Fruit fly (Drosophila melanogaster) whole organism, pupa: ENCODE results near the gene CG34179.

Experiments
- CG10348 ChIP-seq: fragments of 200-800 bp; sonication (Bioruptor generic); IDR thresholded peaks from 2 replicates; pipeline ENCODE4 v1.3.6; 2022; ENCODE audit warnings: missing biosample characterization, missing genetic modification characterization
- CG12605 ChIP-seq: fragments of 200-800 bp; sonication (Bioruptor generic); IDR thresholded peaks from 2 replicates; pipeline ENCODE4 v1.3.6; 2022; ENCODE audit warnings: missing biosample characterization, missing genetic modification characterization
- CG13204 ChIP-seq: fragments of 200-800 bp; sonication (Bioruptor generic); optimal IDR thresholded peaks from 2 replicates; lab custom pipeline; 2018; ENCODE audit warnings: missing biosample characterization, mild to moderate bottlenecking, missing genetic modification characterization, moderate library complexity
- CG14655 ChIP-seq: fragments of 200-800 bp; sonication (Bioruptor generic); optimal IDR thresholded peaks from 3 replicates; lab custom pipeline; 2017; ENCODE audit warnings: mild to moderate bottlenecking, missing biosample characterization, missing genetic modification reagents, missing genetic modification characterization
- CG15710 ChIP-seq: fragments of 200-800 bp; sonication (Bioruptor generic); optimal IDR thresholded peaks from 2 replicates; lab custom pipeline; 2018; ENCODE audit warnings: missing biosample characterization, mild to moderate bottlenecking, missing genetic modification characterization, moderate library complexity
- CG17806 ChIP-seq: fragments of 200-800 bp; sonication (Bioruptor generic); optimal IDR thresholded peaks from 2 replicates; lab custom pipeline; 2018; ENCODE audit warnings: missing biosample characterization, mild to moderate bottlenecking, missing genetic modification characterization, moderate library complexity
- CG32121 ChIP-seq: fragments of 200-800 bp; sonication (Bioruptor generic); IDR thresholded peaks from 2 replicates; pipeline ENCODE4 v1.3.6; 2022; ENCODE audit warnings: missing biosample characterization, missing genetic modification characterization
- CG34367 ChIP-seq: fragments of 200-800 bp; sonication (Bioruptor generic); optimal IDR thresholded peaks from 2 replicates; lab custom pipeline; 2018; ENCODE audit warnings: missing biosample characterization, mild to moderate bottlenecking, missing genetic modification characterization
- CG4496 ChIP-seq: fragments of 200-800 bp; sonication (Bioruptor generic); IDR thresholded peaks from 3 replicates; pipeline ENCODE4 v1.3.6; 2022; ENCODE audit warnings: missing biosample characterization, missing genetic modification characterization
- CG8159 ChIP-seq: fragments of 200-800 bp; sonication (Bioruptor generic); optimal IDR thresholded peaks from 3 replicates; lab custom pipeline; 2018; ENCODE audit warnings: missing biosample characterization, mild to moderate bottlenecking, missing genetic modification characterization, moderate library complexity
- CG8301 ChIP-seq: fragments of 200-800 bp; sonication (Bioruptor generic); optimal IDR thresholded peaks from 2 replicates; lab custom pipeline; 2018; ENCODE audit warnings: missing biosample characterization, mild to moderate bottlenecking, missing genetic modification characterization
- CG9948 ChIP-seq: fragments of 200-800 bp; sonication (Bioruptor generic); optimal IDR thresholded peaks from 2 replicates; lab custom pipeline; 2018; ENCODE audit warnings: missing biosample characterization, mild to moderate bottlenecking, missing genetic modification characterization, moderate library complexity
- D1 ChIP-seq: fragments of 200-800 bp; sonication (Bioruptor generic); optimal IDR thresholded peaks from 2 replicates; lab custom pipeline; 2018; ENCODE audit warnings: missing biosample characterization, mild to moderate bottlenecking, missing genetic modification characterization, moderate library complexity
- EcR ChIP-seq: fragments of 200-800 bp; sonication (Bioruptor generic); optimal IDR thresholded peaks from 3 replicates; lab custom pipeline; 2019; ENCODE audit warnings: missing biosample characterization, missing genetic modification characterization, mild to moderate bottlenecking, moderate library complexity, missing genetic modification reagents
- Ets98B ChIP-seq: fragments of 200-800 bp; sonication (Bioruptor generic); IDR thresholded peaks from 2 replicates; pipeline ENCODE4 v1.3.6; 2022; ENCODE audit warnings: missing biosample characterization, missing genetic modification characterization
- Pif1A ChIP-seq: fragments of 200-800 bp; sonication (Bioruptor generic); optimal IDR thresholded peaks from 3 replicates; lab custom pipeline; 2016; ENCODE audit warnings: missing biosample characterization, missing genetic modification characterization
- Pif1B ChIP-seq: fragments of 200-800 bp; sonication (Bioruptor generic); optimal IDR thresholded peaks from 3 replicates; lab custom pipeline; 2016; ENCODE audit warnings: missing biosample characterization, missing genetic modification characterization
- Snoo ChIP-seq: fragments of 200-800 bp; sonication (Bioruptor generic); optimal IDR thresholded peaks from 3 replicates; lab custom pipeline; 2017; ENCODE audit warnings: missing biosample characterization, mild to moderate bottlenecking, missing genetic modification characterization, inconsistent platforms
- fd96Ca ChIP-seq: fragments of 200-800 bp; sonication (Bioruptor generic); IDR thresholded peaks from 3 replicates; pipeline ENCODE4 v1.3.6; 2022; ENCODE audit warnings: missing biosample characterization, missing genetic modification characterization
- gl ChIP-seq: fragments of 200-800 bp; sonication (Bioruptor generic); optimal IDR thresholded peaks from 2 replicates; lab custom pipeline; 2018; ENCODE audit warnings: missing biosample characterization, mild to moderate bottlenecking, missing genetic modification characterization
- rn ChIP-seq: fragments of 200-800 bp; sonication (Bioruptor generic); IDR thresholded peaks from 2 replicates; pipeline ENCODE4 v1.3.6; 2022; ENCODE audit warnings: missing biosample characterization, missing genetic modification characterization

CG34179 gene

dm6 chr2L:6036710-6037109, 11.8 kb downstream of the CG34179 start, which contains the start of gene mtm:
mtm (minus strand) TSS chr2L:6037015.
- TF ChIP-seq EcR, result no peak
- TF ChIP-seq CG4496, result no peak
- no peak for TF ChIP-seq D1 (tag; lab: Kevin White, UChicago)
- TF ChIP-seq CG14655 (GFP tag; lab: Kevin White, UChicago), result no peak

- TF ChIP-seq CG8301 (tag; lab: Kevin White, UChicago), result no peak
- no peak for TF ChIP-seq Ets98B (GFP tag; lab: Robert Waterston, UW)
- TF ChIP-seq Snoo (tag; lab: Kevin White, UChicago), result no peak
- TF ChIP-seq gl, result no peak
- no peak for TF ChIP-seq CG17806 (tag; lab: Kevin White, UChicago)
- TF ChIP-seq Pif1A (GFP tag; lab: Kevin White, UChicago), result no peak
- no peak for TF ChIP-seq CG12605
- no peak for TF ChIP-seq EcR
- TF ChIP-seq CG9948, result no peak
These were observed 13.4 kb downstream of the CG34179 start for dm6 chr2L:6035155-6035554.

dm6 chr2L:6034344-6034743, 14.2 kb downstream of the CG34179 start, which contains the start of gene CG9109:
CG9109 (minus strand) TSS chr2L:6034423.
- peak; percentile 40; the same call in 1 of the 2 replicates for TF ChIP-seq CG12605
- TF ChIP-seq CG15710 (tag; lab: Kevin White, UChicago), result no peak
- no peak for TF ChIP-seq Snoo (tag; lab: Kevin White, UChicago)

- peak; percentile 29 for TF ChIP-seq CG9948
- TF ChIP-seq Pif1B (GFP tag; lab: Kevin White, UChicago), result no peak
- TF ChIP-seq Pif1A (GFP tag; lab: Kevin White, UChicago), result no peak
- no peak for TF ChIP-seq gl
- TF ChIP-seq CG13204 (GFP tag; lab: Kevin White, UChicago), result no peak
- no peak for TF ChIP-seq D1 (tag; lab: Kevin White, UChicago)
- no peak for TF ChIP-seq CG10348 (GFP tag; lab: Robert Waterston, UW)
- no peak for TF ChIP-seq CG8301 (tag; lab: Kevin White, UChicago)
- peak; percentile 60; the same call in 1 of the 3 replicates for TF ChIP-seq CG4496
- peak; percentile 45 for TF ChIP-seq CG34367
- TF ChIP-seq rn (GFP tag; lab: Robert Waterston, UW), result no peak
- peak; percentile 69 for TF ChIP-seq Ets98B (GFP tag; lab: Robert Waterston, UW)
- TF ChIP-seq CG32121 (GFP tag; lab: Robert Waterston, UW), result no peak
- peak; percentile 28; the same call in 1 of the 3 replicates for TF ChIP-seq fd96Ca (GFP tag; lab: Robert Waterston, UW)
- no peak for TF ChIP-seq CG12605
- TF ChIP-seq Snoo (tag; lab: Kevin White, UChicago), result no peak
- peak; percentile 56 for TF ChIP-seq CG15710 (tag; lab: Kevin White, UChicago)
- TF ChIP-seq EcR, result peak; percentile 40
- TF ChIP-seq CG8159 (tag; lab: Kevin White, UChicago), result peak; percentile 69
- TF ChIP-seq CG14655 (GFP tag; lab: Kevin White, UChicago), result no peak
- TF ChIP-seq CG17806 (tag; lab: Kevin White, UChicago), result peak; percentile 44
These were observed 16.7 kb downstream of the CG34179 start for dm6 chr2L:6031838-6032237.

dm6 chr2L:6028712-6029111, 19.8 kb downstream of the CG34179 start:
- TF ChIP-seq gl, result no peak
- no peak for TF ChIP-seq Pif1B (GFP tag; lab: Kevin White, UChicago)
- no peak for TF ChIP-seq CG10348 (GFP tag; lab: Robert Waterston, UW)
- TF ChIP-seq CG13204 (GFP tag; lab: Kevin White, UChicago), result no peak
- TF ChIP-seq CG17806 (tag; lab: Kevin White, UChicago), result no peak
- no peak for TF ChIP-seq D1 (tag; lab: Kevin White, UChicago)
- no peak for TF ChIP-seq CG32121 (GFP tag; lab: Robert Waterston, UW)
- no peak for TF ChIP-seq CG15710 (tag; lab: Kevin White, UChicago)
- no peak for TF ChIP-seq CG9948
- no peak; the same call in 1 of the 2 replicates for TF ChIP-seq Ets98B (GFP tag; lab: Robert Waterston, UW)
- no peak for TF ChIP-seq CG8159 (tag; lab: Kevin White, UChicago)
- TF ChIP-seq Pif1A (GFP tag; lab: Kevin White, UChicago), result peak; percentile 6
- TF ChIP-seq EcR, result no peak
- TF ChIP-seq rn (GFP tag; lab: Robert Waterston, UW), result no peak
- TF ChIP-seq CG4496, result no peak
- no peak for TF ChIP-seq fd96Ca (GFP tag; lab: Robert Waterston, UW)
- TF ChIP-seq CG12605, result peak; percentile 33; the same call in 1 of the 2 replicates
- TF ChIP-seq CG8301 (tag; lab: Kevin White, UChicago), result no peak
- TF ChIP-seq CG14655 (GFP tag; lab: Kevin White, UChicago), result no peak
- TF ChIP-seq CG34367, result peak; percentile 2
- TF ChIP-seq Snoo (tag; lab: Kevin White, UChicago), result no peak

- TF ChIP-seq CG32121 (GFP tag; lab: Robert Waterston, UW) (no peak), CG8159 (tag; lab: Kevin White, UChicago) (no peak), CG34367 (no peak), CG9948 (no peak), D1 (tag; lab: Kevin White, UChicago) (no peak), fd96Ca (GFP tag; lab: Robert Waterston, UW) (no peak)
These were observed 24.1 kb downstream of the CG34179 start, which contains the start of gene CG9107 for dm6 chr2L:6024345-6024907. CG9107 (minus strand) TSS chr2L:6024539.
